Worm (Caenorhabditis elegans): Measurements from ENCODE around the gene M05D6.3.

Gene M05D6.3

DNA sequence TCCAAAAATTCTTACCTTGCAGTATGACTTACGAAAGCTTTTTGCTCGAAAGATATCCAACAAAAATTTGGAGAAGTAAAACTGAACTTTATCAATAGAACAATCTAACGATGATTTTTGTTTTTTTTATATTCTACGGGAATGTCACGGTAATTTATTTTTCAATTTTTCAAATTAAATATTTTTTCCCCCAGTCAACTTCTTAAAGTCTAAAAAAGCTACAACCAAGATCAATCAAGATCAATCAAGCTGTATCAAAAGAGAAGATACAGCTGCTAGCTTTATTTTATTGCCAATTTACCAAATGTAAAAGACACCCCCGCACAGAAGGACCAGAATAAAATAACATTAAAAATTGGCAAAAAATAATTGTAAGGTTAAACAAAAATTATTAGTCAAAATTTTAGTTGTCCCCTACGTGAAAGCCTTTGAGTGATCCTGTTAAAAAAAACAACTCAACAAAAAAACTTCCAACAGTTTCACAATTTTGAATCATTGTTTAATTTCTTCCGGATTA, at the start of gene M05D6.3, which contains the start of gene M05D6.1:
M05D6.3 (plus strand) TSS at position 467 of the 517 bp plus-strand sequence.
M05D6.1 (minus strand) TSS at position 101 of the 517 bp plus-strand sequence.
- TF ChIP-seq ceh-40 (GFP tag; IDR thresholded peaks at IDR 0.05) (no peak), C06A6.2 (GFP tag; conservative IDR thresholded peaks at IDR 0.05) (no peak), hlh-12 (tag; optimal IDR thresholded peaks at IDR 0.05) (no peak), efl-1 (GFP tag; optimal IDR thresholded peaks at IDR 0.05) (no peak), C17E4.6 (GFP tag; IDR thresholded peaks at IDR 0.05) (no peak), snpc-3.4 (tag; optimal IDR thresholded peaks at IDR 0.05) (no peak), ZK185.1 (tag; optimal IDR thresholded peaks at IDR 0.05; ENCODE audit: poor library complexity, severe bottlenecking) (no peak), B0035.1 (tag; optimal IDR thresholded peaks at IDR 0.05) (no peak), ama-1 (optimal IDR thresholded peaks at IDR 0.05) (no peak), ama-1 (GFP tag; optimal IDR thresholded peaks at IDR 0.05) (no peak), somi-1 (GFP tag; optimal IDR thresholded peaks at IDR 0.05) (no peak), nhr-27 (tag; optimal IDR thresholded peaks at IDR 0.05) (no peak), rpc-1 (optimal IDR thresholded peaks at IDR 0.05) (no peak), rpc-1 (tag; optimal IDR thresholded peaks at IDR 0.05) (no peak), madf-6 (GFP tag; IDR thresholded peaks at IDR 0.05) (no peak)

DNA sequence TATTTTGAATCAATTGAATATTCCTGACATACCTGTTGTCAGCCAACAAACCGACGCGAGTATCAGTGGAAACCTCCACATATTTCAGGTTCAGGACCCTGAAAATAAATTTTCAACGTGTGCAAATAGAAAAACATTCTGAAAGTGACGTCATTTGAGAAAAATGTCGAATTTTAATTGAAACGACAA, 46.9 kb upstream of the M05D6.3 start, which contains the start of gene F14E5.2:
F14E5.2 (minus strand) TSS at position 101 of the 189 bp plus-strand sequence.
- TF ChIP-seq mxl-1 (tag; optimal IDR thresholded peaks at IDR 0.05), result no peak

DNA sequence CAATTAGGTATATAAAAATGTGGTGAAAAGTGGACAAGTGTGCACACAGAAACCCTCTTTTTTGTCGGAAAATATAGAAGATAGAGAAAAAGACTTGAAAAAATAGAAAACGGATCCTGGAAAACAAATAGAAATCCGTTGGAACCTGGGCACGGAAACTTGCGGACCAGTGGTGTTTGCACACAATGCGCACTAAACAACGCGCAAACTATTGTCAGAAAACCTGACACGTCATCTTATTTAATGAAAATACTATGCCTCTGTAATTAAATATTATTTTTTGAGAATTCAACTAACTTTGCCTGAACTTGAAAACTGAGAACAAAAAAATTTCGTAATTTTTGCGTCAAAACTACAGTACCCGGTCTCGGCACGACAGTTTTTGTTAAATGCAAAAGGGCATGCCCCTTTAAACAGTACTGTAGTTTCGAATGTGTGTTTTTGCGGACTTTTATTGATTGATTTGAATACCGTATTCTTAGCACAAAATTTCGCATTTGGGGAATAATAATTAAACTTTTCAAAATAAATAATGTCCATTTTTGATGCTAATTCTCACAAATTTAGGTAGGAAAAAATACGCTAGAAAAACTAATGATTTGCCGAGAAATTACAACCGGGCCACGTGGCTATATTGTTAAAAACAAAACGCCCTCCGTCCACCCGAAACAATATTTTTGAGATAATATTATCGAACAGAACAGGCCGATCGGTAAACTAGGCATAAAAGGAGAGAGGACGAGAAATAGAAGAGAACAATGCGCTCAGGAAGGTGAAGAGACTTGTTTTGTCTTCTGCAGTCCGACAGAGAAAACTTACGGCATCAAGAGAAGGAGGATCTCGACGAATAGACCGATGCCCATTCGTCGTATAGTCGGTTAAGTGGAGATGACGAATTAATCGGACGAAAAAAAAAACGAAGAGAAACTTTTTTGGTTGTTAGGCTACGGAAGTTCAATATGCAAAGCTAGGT, 46.3 kb upstream of the M05D6.3 start:
- peak; percentile 72 for TF ChIP-seq F49E8.2 (tag; optimal IDR thresholded peaks at IDR 0.05; ENCODE audit: insufficient read depth)
- peak; percentile 38 for TF ChIP-seq snpc-3.4 (tag; optimal IDR thresholded peaks at IDR 0.05)
- TF ChIP-seq ama-1 (optimal IDR thresholded peaks at IDR 0.05), result no peak
- TF ChIP-seq ama-1 (GFP tag; optimal IDR thresholded peaks at IDR 0.05), result no peak
- TF ChIP-seq ceh-91 (GFP tag; IDR thresholded peaks at IDR 0.05), result peak; percentile 70
- TF ChIP-seq hmg-1.2 (GFP tag; IDR thresholded peaks at IDR 0.05), result peak; percentile 15; the same call in 1 of the 2 replicates
- no peak for TF ChIP-seq ztf-3 (GFP tag; optimal IDR thresholded peaks at IDR 0.05)
- peak; percentile 37 for TF ChIP-seq tbp1 (GFP tag; optimal IDR thresholded peaks at IDR 0.05)
- TF ChIP-seq nfya-1 (tag; optimal IDR thresholded peaks at IDR 0.05; ENCODE audit: borderline replicate concordance, insufficient read depth), result no peak
- no peak for TF ChIP-seq F57C9.4 (tag; optimal IDR thresholded peaks at IDR 0.05)
- TF ChIP-seq hlh-12 (tag; optimal IDR thresholded peaks at IDR 0.05), result no peak
- no peak for TF ChIP-seq nhr-120 (GFP tag; IDR thresholded peaks at IDR 0.05)
- peak; percentile 79 to 85 for TF ChIP-seq let-607 (tag; optimal IDR thresholded peaks at IDR 0.05)
- peak; percentile 76 for TF ChIP-seq D2030.7 (GFP tag; IDR thresholded peaks at IDR 0.05)
- TF ChIP-seq somi-1 (GFP tag; optimal IDR thresholded peaks at IDR 0.05), result no peak
- no peak for TF ChIP-seq cebp-2 (GFP tag; IDR thresholded peaks at IDR 0.05)
- peak; percentile 24 for TF ChIP-seq efl-1 (GFP tag; optimal IDR thresholded peaks at IDR 0.05)
- no peak for TF ChIP-seq F55B11.4 (tag; optimal IDR thresholded peaks at IDR 0.05; ENCODE audit: borderline replicate concordance, insufficient read depth)
- peak; percentile 64 for TF ChIP-seq madf-8 (GFP tag; conservative IDR thresholded peaks at IDR 0.05)
- no peak for TF ChIP-seq Y56A3A.18 (GFP tag; IDR thresholded peaks at IDR 0.05)
- no peak for TF ChIP-seq hmg-20 (GFP tag; IDR thresholded peaks at IDR 0.05)
- peak; percentile 98 for TF ChIP-seq lsl-1 (GFP tag; optimal IDR thresholded peaks at IDR 0.05)
- peak; percentile 87 for TF ChIP-seq madf-6 (GFP tag; IDR thresholded peaks at IDR 0.05)
- peak; percentile 47 for TF ChIP-seq lin-54 (GFP tag; optimal IDR thresholded peaks at IDR 0.05)
- TF ChIP-seq C06A6.2 (GFP tag; conservative IDR thresholded peaks at IDR 0.05), result no peak
- TF ChIP-seq athp-1 (tag; optimal IDR thresholded peaks at IDR 0.05), result peak; percentile 98
- TF ChIP-seq lin-40 (tag; optimal IDR thresholded peaks at IDR 0.05), result no peak
- TF ChIP-seq hrde-1 (tag; optimal IDR thresholded peaks at IDR 0.05; ENCODE audit: borderline replicate concordance), result no peak
- TF ChIP-seq nhr-80 (tag; optimal IDR thresholded peaks at IDR 0.05), result no peak
- TF ChIP-seq die-1 (tag; optimal IDR thresholded peaks at IDR 0.05), result no peak
- TF ChIP-seq snpc-1.3 (tag; optimal IDR thresholded peaks at IDR 0.05; ENCODE audit: insufficient read depth), result no peak
- no peak for TF ChIP-seq atf-7 (tag; optimal IDR thresholded peaks at IDR 0.05)
- peak; percentile 38; the same call in 1 of the 2 replicates for TF ChIP-seq B0019.2 (GFP tag; conservative IDR thresholded peaks at IDR 0.05)
- TF ChIP-seq F33H1.4 (GFP tag; IDR thresholded peaks at IDR 0.05), result peak; percentile 83
